Fruit fly (Drosophila melanogaster): ENCODE data around the gene CG8539.
A peak's percentile ranks its signal among the peaks of the same experiment; 100 is the strongest.

Gene CG8539

DNA sequence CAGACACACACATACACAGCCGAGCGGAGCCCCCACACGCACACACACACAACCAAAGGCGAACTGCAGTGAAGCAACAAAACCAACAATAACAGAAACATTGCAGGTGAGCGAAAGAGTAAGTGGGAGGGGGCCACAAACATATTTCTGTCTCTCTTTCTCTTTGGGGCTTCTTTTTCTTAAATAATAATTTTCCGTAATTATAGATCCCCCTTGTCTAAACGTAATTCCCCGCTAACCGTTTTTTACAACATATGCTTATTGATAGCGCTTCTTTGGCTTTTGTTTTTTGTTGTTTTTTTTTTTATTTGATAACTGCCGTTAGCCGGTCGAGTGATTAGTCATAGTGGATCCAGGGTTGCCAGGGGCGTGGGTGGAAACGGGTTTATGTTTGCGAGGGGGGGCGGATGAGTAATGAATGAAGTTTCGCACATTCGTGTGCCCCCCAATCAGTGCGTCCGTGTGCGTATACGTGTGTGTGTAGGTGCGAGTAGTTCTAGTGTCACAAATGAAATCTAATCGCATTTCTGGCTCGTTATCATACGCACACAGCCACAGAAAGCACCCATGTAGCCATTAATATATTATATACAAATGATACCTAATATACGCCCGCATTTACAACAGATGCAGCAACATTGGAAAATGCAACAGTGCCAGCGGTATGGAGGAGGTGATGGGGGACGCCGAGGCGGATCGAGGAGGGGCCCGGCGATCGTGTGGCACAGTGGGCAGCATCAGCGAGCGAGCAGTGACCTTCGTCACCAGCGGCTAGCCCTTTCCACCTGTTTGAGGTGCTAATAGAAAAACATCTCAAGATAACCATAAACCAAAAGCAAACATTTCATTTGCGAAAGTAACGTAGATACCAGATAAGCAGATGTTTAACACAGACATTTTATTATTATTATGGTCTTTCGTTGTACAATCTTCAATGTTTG, 30.7 kb upstream of the CG8539 start (continued):
- TF ChIP-seq CG10366 (GFP tag; IDR thresholded peaks at IDR 0.05) (no peak), CG15073 (GFP tag; optimal IDR thresholded peaks at IDR 0.05) (no peak), yki (optimal IDR thresholded peaks at IDR 0.05) (no peak), Atf-2 (GFP tag; optimal IDR thresholded peaks at IDR 0.05) (no peak), lola (GFP tag; optimal IDR thresholded peaks at IDR 0.05) (no peak), sug (tag; optimal IDR thresholded peaks at IDR 0.05) (peak; percentile 97), CG7987 (GFP tag; optimal IDR thresholded peaks at IDR 0.05) (no peak), lmd (GFP tag; IDR thresholded peaks at IDR 0.05) (no peak; the same call in 1 of the 2 replicates), dysf (GFP tag; IDR thresholded peaks at IDR 0.05) (no peak), HLH54F (GFP tag; optimal IDR thresholded peaks at IDR 0.05) (no peak), chinmo (GFP tag; IDR thresholded peaks at IDR 0.05; ENCODE audit: partially characterized antibody) (no peak), Six4 (GFP tag; optimal IDR thresholded peaks at IDR 0.05) (no peak), odd (GFP tag; optimal IDR thresholded peaks at IDR 0.05) (no peak), sqz (GFP tag; optimal IDR thresholded peaks at IDR 0.05) (peak; percentile 68), unc-4 (GFP tag; IDR thresholded peaks at IDR 0.05; ENCODE audit: partially characterized antibody) (no peak), sc (optimal IDR thresholded peaks at IDR 0.05) (no peak), sc (GFP tag; optimal IDR thresholded peaks at IDR 0.05) (no peak), slbo (GFP tag; IDR thresholded peaks at IDR 0.05) (peak; percentile 39; the same call in 1 of the 2 replicates), Opbp (GFP tag; IDR thresholded peaks at IDR 0.05; ENCODE audit: partially characterized antibody) (no peak), Hr78 (GFP tag; optimal IDR thresholded peaks at IDR 0.05) (no peak), H15 (GFP tag; IDR thresholded peaks at IDR 0.05) (0 out of 3 replicates have a peak, but pooled peaks have one; percentile 18), Sry-δ (GFP tag; optimal IDR thresholded peaks at IDR 0.05) (no peak), CG4820 (GFP tag; optimal IDR thresholded peaks at IDR 0.05) (no peak), CG9727 (GFP tag; optimal IDR thresholded peaks at IDR 0.05) (no peak), Hr39 (optimal IDR thresholded peaks at IDR 0.05) (no peak), CG18764 (GFP tag; optimal IDR thresholded peaks at IDR 0.05) (no peak), bigmax (GFP tag; optimal IDR thresholded peaks at IDR 0.05) (no peak), CG16813 (GFP tag; IDR thresholded peaks at IDR 0.05; ENCODE audit: partially characterized antibody) (no peak), CG10321 (GFP tag; IDR thresholded peaks at IDR 0.05) (no peak), zen2 (GFP tag; IDR thresholded peaks at IDR 0.05; ENCODE audit: partially characterized antibody) (0 out of 3 replicates have a peak, but pooled peaks have one; percentile 25), CG31224 (GFP tag; IDR thresholded peaks at IDR 0.05) (no peak), CG3726 (GFP tag; IDR thresholded peaks at IDR 0.05) (no peak), Doc2 (GFP tag; IDR thresholded peaks at IDR 0.05) (no peak), Hsf (GFP tag; optimal IDR thresholded peaks at IDR 0.05) (no peak), CG17359 (tag; optimal IDR thresholded peaks at IDR 0.05) (no peak), CG32772 (GFP tag; IDR thresholded peaks at IDR 0.05) (no peak), lab (GFP tag; optimal IDR thresholded peaks at IDR 0.05) (peak; percentile 55), CG34376 (GFP tag; optimal IDR thresholded peaks at IDR 0.05) (peak; percentile 6), Lpt (GFP tag; optimal IDR thresholded peaks at IDR 0.05) (no peak), CG1832 (GFP tag; optimal IDR thresholded peaks at IDR 0.05) (peak; percentile 15), CG2712 (tag; optimal IDR thresholded peaks at IDR 0.05) (no peak), sisA (GFP tag; IDR thresholded peaks at IDR 0.05) (peak; percentile 35; the same call in 1 of the 2 replicates), ssp (GFP tag; IDR thresholded peaks at IDR 0.05) (no peak), cad (GFP tag; optimal IDR thresholded peaks at IDR 0.05) (no peak), chn (GFP tag; optimal IDR thresholded peaks at IDR 0.05) (no peak), HHEX (GFP tag; optimal IDR thresholded peaks at IDR 0.05) (no peak), Scr (GFP tag; IDR thresholded peaks at IDR 0.05; ENCODE audit: partially characterized antibody) (no peak), CG7928 (GFP tag; optimal IDR thresholded peaks at IDR 0.05) (no peak), CG2129 (GFP tag; IDR thresholded peaks at IDR 0.05; ENCODE audit: partially characterized antibody) (no peak)
